Worm (Caenorhabditis elegans) whole organism, L4 larva: ENCODE data around the gene nas-25.

ENCODE experiments used
- ZK546.5 ChIP-seq, 2 experiments: sonication (generic microtip); optimal IDR thresholded peaks; 2 replicates each; lab custom pipeline; 2017; ENCODE audit warnings: missing biosample characterization in 2 of 2, missing genetic modification characterization in 2 of 2
- ztf-11 ChIP-seq: fragments of 150-350 bp; optimal IDR thresholded peaks from 2 replicates; lab custom pipeline; 2014; ENCODE audit warnings: missing biosample characterization, missing genetic modification characterization

ce11 chrII:8795227-8795626 is 30.6 kb upstream of the nas-25 start:
- TF ChIP-seq ztf-11 (tag; lab: Kevin White, UChicago) (no peak), ZK546.5 (tag; optimal IDR thresholded peaks at IDR 0.05; lab: Kevin White, UChicago) (no peak)
